Worm (Caenorhabditis elegans): ENCODE results near the gene C37C3.11.

The C37C3.11 gene

ce11 chrV:7864663-7865062 lies at the start of gene C37C3.11:
C37C3.11 (minus strand) TSS chrV:7864763.
- TF ChIP-seq F52B5.7 (tag; optimal IDR thresholded peaks at IDR 0.05) (no peak), F57C9.4 (tag; optimal IDR thresholded peaks at IDR 0.05) (no peak), lin-40 (tag; optimal IDR thresholded peaks at IDR 0.05) (no peak), nhr-120 (GFP tag; IDR thresholded peaks at IDR 0.05) (no peak), aptf-3 (GFP tag; IDR thresholded peaks at IDR 0.05) (no peak), let-607 (tag; optimal IDR thresholded peaks at IDR 0.05) (no peak)

- no peak for TF ChIP-seq sea-2 (GFP tag; IDR thresholded peaks at IDR 0.05)
- no peak for TF ChIP-seq ets-4 (GFP tag; optimal IDR thresholded peaks at IDR 0.05)
- no peak for TF ChIP-seq ztf-3 (GFP tag; optimal IDR thresholded peaks at IDR 0.05)
- TF ChIP-seq ztf-26 (tag; optimal IDR thresholded peaks at IDR 0.05): no peak
- TF ChIP-seq xnd-1 (tag; optimal IDR thresholded peaks at IDR 0.05): no peak
- TF ChIP-seq repo-1 (tag; optimal IDR thresholded peaks at IDR 0.05): no peak
- TF ChIP-seq attf-5 (GFP tag; optimal IDR thresholded peaks at IDR 0.05): no peak
- TF ChIP-seq ztf-18 (tag; optimal IDR thresholded peaks at IDR 0.05): no peak
- TF ChIP-seq zim-3 (tag; optimal IDR thresholded peaks at IDR 0.05): no peak
- TF ChIP-seq snpc-3.4 (tag; optimal IDR thresholded peaks at IDR 0.05): no peak
These were observed 43.9 kb upstream of the C37C3.11 start for ce11 chrV:7908431-7908830.

ce11 chrV:7904389-7904788 lies 39.8 kb upstream of the C37C3.11 start:
- no peak for TF ChIP-seq ekl-4 (GFP tag; IDR thresholded peaks at IDR 0.05)
- no peak for TF ChIP-seq Y56A3A.18 (GFP tag; IDR thresholded peaks at IDR 0.05)
- no peak for TF ChIP-seq snpc-1.3 (tag; optimal IDR thresholded peaks at IDR 0.05; ENCODE audit: insufficient read depth)
- TF ChIP-seq egl-44 (GFP tag; IDR thresholded peaks at IDR 0.05): no peak
- no peak for TF ChIP-seq rpc-1 (optimal IDR thresholded peaks at IDR 0.05)
- no peak for TF ChIP-seq rpc-1 (tag; optimal IDR thresholded peaks at IDR 0.05)
- no peak for TF ChIP-seq ztf-18 (tag; optimal IDR thresholded peaks at IDR 0.05)
- TF ChIP-seq ama-1 (optimal IDR thresholded peaks at IDR 0.05): no peak
- no peak for TF ChIP-seq ama-1 (GFP tag; optimal IDR thresholded peaks at IDR 0.05)
- no peak for TF ChIP-seq egl-18 (GFP tag; IDR thresholded peaks at IDR 0.05)
- TF ChIP-seq B0019.2 (GFP tag; conservative IDR thresholded peaks at IDR 0.05): no peak

ce11 chrV:7901222-7901621 lies 36.7 kb upstream of the C37C3.11 start:
- TF ChIP-seq unc-130 (GFP tag; optimal IDR thresholded peaks at IDR 0.05): no peak
- no peak for TF ChIP-seq rcor-1 (GFP tag; IDR thresholded peaks at IDR 0.05)
- TF ChIP-seq nfyb-1 (GFP tag; IDR thresholded peaks at IDR 0.05): no peak
- no peak for TF ChIP-seq attf-3 (GFP tag; conservative IDR thresholded peaks at IDR 0.05)
- no peak for TF ChIP-seq sea-2 (GFP tag; IDR thresholded peaks at IDR 0.05)
- no peak for TF ChIP-seq ceh-27 (GFP tag; optimal IDR thresholded peaks at IDR 0.05)
- TF ChIP-seq F55B11.4 (tag; optimal IDR thresholded peaks at IDR 0.05; ENCODE audit: borderline replicate concordance, insufficient read depth): no peak
- TF ChIP-seq snpc-1.3 (tag; optimal IDR thresholded peaks at IDR 0.05; ENCODE audit: insufficient read depth): no peak
- TF ChIP-seq aptf-2 (GFP tag; conservative IDR thresholded peaks at IDR 0.05): no peak
- no peak for TF ChIP-seq ets-4 (GFP tag; optimal IDR thresholded peaks at IDR 0.05)
- TF ChIP-seq F22D6.2 (tag; optimal IDR thresholded peaks at IDR 0.05): no peak
- no peak for TF ChIP-seq ztf-18 (tag; optimal IDR thresholded peaks at IDR 0.05)
- no peak for TF ChIP-seq nfya-2 (GFP tag; IDR thresholded peaks at IDR 0.05)

Data from whole organism, young adult.